Worm (Caenorhabditis elegans) whole organism, L1 larva: ENCODE data around the gene E02C12.6.

Experiments used
- C16A3.4 ChIP-seq: fragments of 150-350 bp; optimal IDR thresholded peaks from 2 replicates; lab custom pipeline; 2014; ENCODE audit warnings: missing biosample characterization, missing genetic modification characterization
- Y116A8C.19 ChIP-seq: sonication (generic microtip); optimal IDR thresholded peaks from 2 replicates; lab custom pipeline; 2016; ENCODE audit warnings: missing compliant biosample characterization, missing genetic modification characterization, borderline replicate concordance
- aly-2 ChIP-seq: fragments of 150-350 bp; optimal IDR thresholded peaks from 2 replicates; lab custom pipeline; 2014; ENCODE audit warnings: missing biosample characterization, missing genetic modification characterization
- blmp-1 ChIP-seq: fragments of 150-350 bp; optimal IDR thresholded peaks from 2 replicates; lab custom pipeline; 2014; ENCODE audit warnings: missing biosample characterization, missing genetic modification characterization
- ceh-63 ChIP-seq: fragments of 200-800 bp; sonication (Bioruptor generic); optimal IDR thresholded peaks from 2 replicates; lab custom pipeline; 2018; ENCODE audit warnings: mild to moderate bottlenecking, missing genetic modification characterization, missing compliant biosample characterization
- ceh-82 ChIP-seq, 3 experiments: fragments of 150-350 bp in 1 of 3; sonication (generic microtip) in 2 of 3; optimal IDR thresholded peaks; 2 replicates each; lab custom pipeline; 2014 to 2017; ENCODE audit warnings: missing biosample characterization in 3 of 3, missing genetic modification characterization in 3 of 3
- ceh-88 ChIP-seq: fragments of 200-800 bp; sonication (Bioruptor generic); IDR thresholded peaks from 2 replicates; pipeline ENCODE4 v1.3.6; 2022; ENCODE audit warnings: missing genetic modification characterization, missing compliant biosample characterization
- ceh-90 ChIP-seq: sonication (generic microtip); optimal IDR thresholded peaks from 2 replicates; lab custom pipeline; 2016; ENCODE audit warnings: missing genetic modification characterization, missing compliant biosample characterization
- ces-1 ChIP-seq: fragments of 150-350 bp; optimal IDR thresholded peaks from 2 replicates; lab custom pipeline; 2014; ENCODE audit warnings: missing biosample characterization, missing genetic modification reagents, missing genetic modification characterization
- dsc-1 ChIP-seq: sonication (generic microtip); optimal IDR thresholded peaks from 2 replicates; lab custom pipeline; 2016; ENCODE audit warnings: mild to moderate bottlenecking, missing genetic modification characterization, missing compliant biosample characterization
- efl-1 ChIP-seq, 4 experiments: fragments of 150-350 bp; optimal IDR thresholded peaks in 3 of 4; peaks in 1 of 4; 1 replicate in 1 of 4; 2 replicates in 3 of 4; lab custom pipeline; 2014; ENCODE audit warnings: missing biosample characterization in 2 of 4, missing genetic modification characterization in 2 of 4, missing genetic modification reagents in 2 of 4
- efl-3 ChIP-seq: fragments of 200-800 bp; sonication (Bioruptor generic); optimal IDR thresholded peaks from 2 replicates; lab custom pipeline; 2018; ENCODE audit warnings: mild to moderate bottlenecking, missing genetic modification characterization, missing compliant biosample characterization
- egl-13 ChIP-seq: sonication (generic microtip); optimal IDR thresholded peaks from 2 replicates; lab custom pipeline; 2016; ENCODE audit warnings: missing genotype, missing genetic modification reagents, missing genetic modification characterization, missing compliant biosample characterization
- elt-2 ChIP-seq: sonication (generic microtip); optimal IDR thresholded peaks from 2 replicates; lab custom pipeline; 2016; ENCODE audit warnings: missing genetic modification characterization, mild to moderate bottlenecking, inconsistent platforms, missing compliant biosample characterization, missing genetic modification reagents
- elt-3 ChIP-seq, 6 experiments: fragments of 150-350 bp in 1 of 6; sonication (generic microtip); optimal IDR thresholded peaks; 2 replicates each; lab custom pipeline; 2017 to 2018; ENCODE audit warnings: missing biosample characterization in 6 of 6, missing genetic modification characterization in 6 of 6, inconsistent platforms in 1 of 6
- ets-5 ChIP-seq: fragments of 200-800 bp; sonication (Bioruptor generic); IDR thresholded peaks from 2 replicates; pipeline ENCODE4 v1.3.6; 2022; ENCODE audit warnings: missing genetic modification characterization, missing compliant biosample characterization
- fkh-8 ChIP-seq: sonication (generic microtip); optimal IDR thresholded peaks from 2 replicates; lab custom pipeline; 2016; ENCODE audit warnings: mild to moderate bottlenecking, missing genetic modification characterization, missing compliant biosample characterization
- fos-1 ChIP-seq: fragments of 150-350 bp; optimal IDR thresholded peaks from 2 replicates; lab custom pipeline; 2014; ENCODE audit warnings: missing biosample characterization, missing genetic modification characterization
- grh-1 ChIP-seq: fragments of 200-800 bp; sonication (Bioruptor generic); IDR thresholded peaks from 2 replicates; pipeline ENCODE4 v1.3.6; 2022; ENCODE audit warnings: missing genetic modification reagents, missing genetic modification characterization, missing compliant biosample characterization
- hlh-17 ChIP-seq: fragments of 200-800 bp; sonication (Bioruptor generic); optimal IDR thresholded peaks from 2 replicates; lab custom pipeline; 2018; ENCODE audit warnings: missing genetic modification characterization, mild to moderate bottlenecking, missing compliant biosample characterization, moderate library complexity, borderline replicate concordance
- hpl-2 ChIP-seq: fragments of 150-350 bp; optimal IDR thresholded peaks from 2 replicates; lab custom pipeline; 2014; ENCODE audit warnings: missing biosample characterization, missing genetic modification reagents, missing genetic modification characterization
- irx-1 ChIP-seq: sonication (generic microtip); optimal IDR thresholded peaks from 2 replicates; lab custom pipeline; 2016; ENCODE audit warnings: missing genetic modification characterization, missing compliant biosample characterization
- isw-1 ChIP-seq: fragments of 200-800 bp; sonication (Bioruptor generic); IDR thresholded peaks from 2 replicates; pipeline ENCODE4 v1.3.6; 2022; ENCODE audit warnings: missing genetic modification characterization, missing compliant biosample characterization
- lin-13 ChIP-seq: fragments of 150-350 bp; optimal IDR thresholded peaks from 2 replicates; lab custom pipeline; 2014; ENCODE audit warnings: missing biosample characterization, missing genetic modification reagents, missing genetic modification characterization
- lin-35 ChIP-seq, 2 experiments: fragments of 150-350 bp; optimal IDR thresholded peaks; 2 replicates each; lab custom pipeline; 2014; ENCODE audit warnings: missing biosample characterization in 2 of 2, missing genetic modification characterization in 2 of 2, missing genetic modification reagents in 2 of 2
- lir-3 ChIP-seq: sonication (generic microtip); optimal IDR thresholded peaks from 2 replicates; lab custom pipeline; 2016; ENCODE audit warnings: mild to moderate bottlenecking, missing genetic modification characterization, moderate library complexity, missing compliant biosample characterization; ENCODE audit not compliant: poor library complexity
- lsy-2 ChIP-seq, 2 experiments: fragments of 150-350 bp; optimal IDR thresholded peaks; 2 replicates each; lab custom pipeline; 2014; ENCODE audit warnings: missing biosample characterization in 2 of 2, missing genetic modification characterization in 2 of 2
- mdl-1 ChIP-seq, 2 experiments: fragments of 150-350 bp; optimal IDR thresholded peaks; 2 replicates each; lab custom pipeline; 2014 to 2017; ENCODE audit warnings: missing biosample characterization in 2 of 2, missing genetic modification characterization in 2 of 2, inconsistent platforms in 1 of 2
- nhr-237 ChIP-seq: fragments of 150-350 bp; optimal IDR thresholded peaks from 2 replicates; lab custom pipeline; 2014; ENCODE audit warnings: missing biosample characterization, missing genetic modification characterization
- nhr-28 ChIP-seq: fragments of 150-350 bp; optimal IDR thresholded peaks from 2 replicates; lab custom pipeline; 2014; ENCODE audit warnings: missing biosample characterization, missing genetic modification characterization
- nhr-71 ChIP-seq: sonication (generic microtip); optimal IDR thresholded peaks from 2 replicates; lab custom pipeline; 2016; ENCODE audit warnings: mild to moderate bottlenecking, missing genetic modification characterization, moderate library complexity, missing compliant biosample characterization
- nhr-76 ChIP-seq: sonication (generic microtip); optimal IDR thresholded peaks from 2 replicates; lab custom pipeline; 2017; ENCODE audit warnings: missing biosample characterization, missing genetic modification characterization
- nhr-77 ChIP-seq: fragments of 150-350 bp; optimal IDR thresholded peaks from 2 replicates; lab custom pipeline; 2014; ENCODE audit warnings: missing biosample characterization, missing genetic modification characterization
- nhr-84 ChIP-seq: sonication (generic microtip); optimal IDR thresholded peaks from 2 replicates; lab custom pipeline; 2017; ENCODE audit warnings: missing biosample characterization, missing genetic modification characterization
- nhr-85 ChIP-seq: sonication (generic microtip); peaks from one replicate; lab custom pipeline; 2016; ENCODE audit warnings: missing genetic modification characterization, inconsistent platforms, missing compliant biosample characterization
- pag-3 ChIP-seq: sonication (generic microtip); optimal IDR thresholded peaks from 2 replicates; lab custom pipeline; 2017; ENCODE audit warnings: missing genetic modification characterization, mild to moderate bottlenecking, missing compliant biosample characterization, antibody characterized with exemption, borderline replicate concordance; ENCODE audit not compliant: insufficient read depth
- skn-1 ChIP-seq: fragments of 150-350 bp; optimal IDR thresholded peaks from 2 replicates; lab custom pipeline; 2014; ENCODE audit warnings: missing biosample characterization, missing genetic modification characterization
- snpc-4 ChIP-seq: fragments of 150-350 bp; optimal IDR thresholded peaks from 2 replicates; lab custom pipeline; 2014; ENCODE audit warnings: missing biosample characterization, missing genetic modification characterization
- sox-4 ChIP-seq: sonication (generic microtip); optimal IDR thresholded peaks from 2 replicates; lab custom pipeline; 2016; ENCODE audit warnings: missing genetic modification characterization, missing compliant biosample characterization
- sptf-1 ChIP-seq: fragments of 150-350 bp; optimal IDR thresholded peaks from 2 replicates; lab custom pipeline; 2014; ENCODE audit warnings: missing biosample characterization, missing genetic modification characterization
- sup-37 ChIP-seq: fragments of 200-800 bp; sonication (Bioruptor generic); optimal IDR thresholded peaks from 2 replicates; lab custom pipeline; 2018; ENCODE audit warnings: mild to moderate bottlenecking, missing genetic modification characterization, missing compliant biosample characterization
- swsn-7 ChIP-seq: sonication (generic microtip); optimal IDR thresholded peaks from 2 replicates; lab custom pipeline; 2016; ENCODE audit warnings: missing genetic modification characterization, missing compliant biosample characterization
- tbx-2 ChIP-seq: sonication (generic microtip); optimal IDR thresholded peaks from 2 replicates; lab custom pipeline; 2016; ENCODE audit warnings: missing genetic modification characterization, missing compliant biosample characterization
- tlp-1 ChIP-seq: fragments of 150-350 bp; optimal IDR thresholded peaks from 2 replicates; lab custom pipeline; 2014; ENCODE audit warnings: missing biosample characterization, missing genetic modification characterization
- unc-86 ChIP-seq: sonication (generic microtip); optimal IDR thresholded peaks from 2 replicates; lab custom pipeline; 2016; ENCODE audit warnings: missing genetic modification characterization, missing compliant biosample characterization
- zag-1 ChIP-seq: fragments of 150-350 bp; optimal IDR thresholded peaks from 2 replicates; lab custom pipeline; 2014; ENCODE audit warnings: missing biosample characterization, missing genetic modification characterization
- zip-4 ChIP-seq: fragments of 200-800 bp; sonication (Bioruptor generic); optimal IDR thresholded peaks from 2 replicates; lab custom pipeline; 2018; ENCODE audit warnings: mild to moderate bottlenecking, missing genetic modification characterization, moderate library complexity, missing compliant biosample characterization
- ztf-11 ChIP-seq, 2 experiments: sonication (generic microtip); optimal IDR thresholded peaks; 2 replicates each; lab custom pipeline; 2016 to 2017; ENCODE audit warnings: missing genetic modification characterization in 2 of 2, missing biosample characterization in 1 of 2, missing compliant biosample characterization in 1 of 2
- ztf-4 ChIP-seq: fragments of 150-350 bp; optimal IDR thresholded peaks from 2 replicates; lab custom pipeline; 2014; ENCODE audit warnings: missing biosample characterization, missing genetic modification characterization

Gene E02C12.6

DNA sequence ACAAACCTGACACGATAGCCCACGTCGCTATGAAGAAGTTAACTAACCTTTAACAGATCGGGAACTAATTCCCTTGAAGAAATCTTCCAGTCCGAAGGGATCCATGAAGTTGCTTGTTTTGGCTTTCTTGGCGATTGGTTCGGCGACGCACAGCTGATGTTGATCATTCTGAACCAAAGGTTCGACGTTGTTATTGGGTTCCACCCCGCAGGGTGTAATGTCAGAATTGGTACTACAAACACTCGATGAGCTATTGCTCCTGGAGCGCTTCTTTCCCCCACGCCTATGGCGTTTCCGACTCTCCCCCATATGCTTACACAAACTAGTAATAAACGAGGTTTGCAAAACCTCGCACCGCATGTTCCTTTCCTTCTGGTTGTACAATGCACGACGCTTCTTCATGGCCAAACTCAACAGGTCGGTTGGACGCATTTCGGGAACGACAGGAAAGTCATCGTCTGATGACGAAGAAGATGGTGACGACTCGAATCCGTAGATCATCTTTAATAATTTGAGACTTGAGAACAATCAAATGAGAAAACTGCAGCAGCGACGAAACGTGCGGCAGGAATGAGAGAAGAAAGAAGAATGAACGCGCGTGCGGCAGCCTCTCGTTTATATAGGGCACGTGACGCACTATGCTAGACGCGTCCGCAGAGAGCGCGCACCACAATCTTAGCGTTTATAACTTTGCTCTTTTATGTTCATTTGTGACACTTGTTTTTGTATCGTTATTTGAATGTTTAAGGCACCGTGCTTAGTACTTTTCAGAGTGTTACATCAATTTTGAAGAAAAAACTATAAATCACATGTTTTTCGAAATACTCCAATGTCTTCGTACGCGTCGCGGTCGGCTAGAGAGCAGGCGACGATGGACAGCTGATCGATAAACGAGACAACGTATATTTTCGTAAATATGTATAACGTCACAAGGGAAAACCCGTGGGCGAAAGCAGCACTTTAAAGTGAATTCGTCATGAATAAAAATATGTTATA, 27.0 kb downstream of the E02C12.6 start, which contains the start of gene tos-1 (continued):
- TF ChIP-seq ztf-4 (tag; lab: Kevin White, UChicago), result peak; percentile 95
- TF ChIP-seq nhr-84 (tag; lab: Kevin White, UChicago), result peak; percentile 71
- TF ChIP-seq dsc-1 (tag; lab: Kevin White, UChicago), result peak; percentile 100
- TF ChIP-seq hlh-17 (GFP tag; lab: Kevin White, UChicago), result no peak
- peak; percentile 100 for TF ChIP-seq fkh-8 (tag; lab: Kevin White, UChicago)
- TF ChIP-seq zag-1 (tag; lab: Kevin White, UChicago), result peak; percentile 86
- TF ChIP-seq nhr-28, result peak; percentile 72
- TF ChIP-seq C16A3.4 (tag; lab: Kevin White, UChicago), result peak; percentile 97
- peak; percentile 95 for TF ChIP-seq hpl-2 (GFP tag; lab: Kevin White, UChicago)
- TF ChIP-seq pag-3 (tag; lab: Kevin White, UChicago), result peak; percentile 7
- peak; percentile 91 to 97 for TF ChIP-seq mdl-1 (tag; optimal IDR thresholded peaks at IDR 0.05; lab: Kevin White, UChicago)
- TF ChIP-seq ceh-90 (tag; lab: Kevin White, UChicago), result peak; percentile 35
- TF ChIP-seq zip-4, result peak; percentile 98
- TF ChIP-seq irx-1 (tag; lab: Kevin White, UChicago), result peak; percentile 98
- TF ChIP-seq egl-13 (tag; lab: Kevin White, UChicago), result peak; percentile 99
- peak; percentile 100 for TF ChIP-seq unc-86 (tag; lab: Kevin White, UChicago)
- TF ChIP-seq nhr-85 (tag; lab: Kevin White, UChicago), result peak; percentile 100
- TF ChIP-seq sup-37, result peak; percentile 98
- peak; percentile 73 for TF ChIP-seq snpc-4 (tag; lab: Kevin White, UChicago)
- TF ChIP-seq nhr-237 (tag; lab: Kevin White, UChicago), result peak; percentile 94
- TF ChIP-seq fos-1 (tag; lab: Kevin White, UChicago), result peak; percentile 90
- TF ChIP-seq tbx-2, result peak; percentile 99
- peak; percentile 86 for TF ChIP-seq aly-2 (tag; lab: Kevin White, UChicago)
- no peak for TF ChIP-seq sptf-1 (tag; lab: Kevin White, UChicago)
- peak; percentile 100 for TF ChIP-seq swsn-7 (tag; lab: Kevin White, UChicago)
- peak in 1 of 2 experiments; percentile 96 for TF ChIP-seq ztf-11 (tag; optimal IDR thresholded peaks at IDR 0.05; lab: Kevin White, UChicago)
- peak; percentile 85 for TF ChIP-seq lin-13 (GFP tag; lab: Kevin White, UChicago)
- TF ChIP-seq elt-3 (tag; optimal IDR thresholded peaks at IDR 0.05; lab: Kevin White, UChicago), result peak in 5 of 6 experiments; percentile 81 to 98 (median 90)
- TF ChIP-seq sox-4 (tag; lab: Kevin White, UChicago), result peak; percentile 97
- peak; percentile 99 for TF ChIP-seq grh-1 (GFP tag; lab: Robert Waterston, UW)
- no peak for TF ChIP-seq tlp-1
- TF ChIP-seq blmp-1 (tag; lab: Kevin White, UChicago), result peak; percentile 72
- no peak for TF ChIP-seq ces-1 (GFP tag; lab: Kevin White, UChicago)
- peak; percentile 89 for TF ChIP-seq lir-3
- peak; percentile 48 for TF ChIP-seq ceh-63 (GFP tag; lab: Kevin White, UChicago)
- TF ChIP-seq lsy-2 (tag; optimal IDR thresholded peaks at IDR 0.05; lab: Kevin White, UChicago), result peak; percentile 89 to 96
- TF ChIP-seq isw-1 (GFP tag; lab: Robert Waterston, UW), result peak; percentile 99
- TF ChIP-seq efl-3 (GFP tag; lab: Kevin White, UChicago), result peak; percentile 70
- 0 out of 2 replicates have a peak, but pooled peaks have one; percentile 69 for TF ChIP-seq ets-5 (GFP tag; lab: Robert Waterston, UW)
- peak; percentile 90 to 92 for TF ChIP-seq efl-1 (optimal IDR thresholded peaks at IDR 0.05; lab: Kevin White, UChicago)
- peak; percentile 78 to 99 for TF ChIP-seq efl-1 (GFP tag; optimal IDR thresholded peaks at IDR 0.05 in 1 of 2; lab: Kevin White, UChicago)
- TF ChIP-seq skn-1, result peak; percentile 69
- TF ChIP-seq ceh-88 (GFP tag; lab: Robert Waterston, UW), result peak; percentile 99
- TF ChIP-seq nhr-76 (tag; lab: Kevin White, UChicago), result peak; percentile 85
- peak; percentile 98 for TF ChIP-seq elt-2
- TF ChIP-seq ceh-82 (tag; optimal IDR thresholded peaks at IDR 0.05; lab: Kevin White, UChicago), result peak; percentile 73 to 95 (median 94)
- TF ChIP-seq nhr-71 (tag; lab: Kevin White, UChicago), result peak; percentile 100
- TF ChIP-seq nhr-77 (tag; lab: Kevin White, UChicago), result peak; percentile 98
- TF ChIP-seq Y116A8C.19 (tag; lab: Kevin White, UChicago), result peak; percentile 44
- peak; percentile 87 to 93 for TF ChIP-seq lin-35 (GFP tag; optimal IDR thresholded peaks at IDR 0.05; lab: Kevin White, UChicago)
